Fruit fly (Drosophila melanogaster) whole organism, embryonic: ENCODE data around the gene CG8952.

ENCODE experiments used
- Atf3 ChIP-seq: fragments of 200-800 bp; sonication (Bioruptor generic); optimal IDR thresholded peaks from 3 replicates; lab custom pipeline; 2016; ENCODE audit warnings: missing biosample characterization, missing genetic modification characterization
- Atf6 ChIP-seq: fragments of 200-800 bp; sonication (Bioruptor generic); IDR thresholded peaks from 2 replicates; pipeline ENCODE4 v1.3.6; 2022; ENCODE audit warnings: missing biosample characterization, missing genetic modification characterization
- B-H2 ChIP-seq: fragments of 200-800 bp; sonication (Bioruptor generic); optimal IDR thresholded peaks from 2 replicates; lab custom pipeline; 2018; ENCODE audit warnings: missing biosample characterization, mild to moderate bottlenecking, missing genetic modification characterization
- CG10147 ChIP-seq: fragments of 200-800 bp; sonication (Bioruptor generic); optimal IDR thresholded peaks from 2 replicates; lab custom pipeline; 2019; ENCODE audit warnings: missing biosample characterization, mild to moderate bottlenecking, missing genetic modification characterization, moderate library complexity
- CG10267 ChIP-seq: fragments of 200-800 bp; sonication (Bioruptor generic); optimal IDR thresholded peaks from 2 replicates; lab custom pipeline; 2018; ENCODE audit warnings: missing biosample characterization, mild to moderate bottlenecking, missing genetic modification characterization, moderate library complexity
- CG10462 ChIP-seq: fragments of 200-800 bp; sonication (Bioruptor generic); optimal IDR thresholded peaks from 2 replicates; lab custom pipeline; 2016; ENCODE audit warnings: missing biosample characterization, missing genetic modification characterization
- CG11085 ChIP-seq: fragments of 200-800 bp; sonication (Bioruptor generic); IDR thresholded peaks from 2 replicates; pipeline ENCODE4 v1.3.6; 2022; ENCODE audit warnings: missing biosample characterization, missing genetic modification characterization
- CG11093 ChIP-seq: fragments of 200-800 bp; sonication (Bioruptor generic); IDR thresholded peaks from 3 replicates; pipeline ENCODE4 v1.3.6; 2022; ENCODE audit warnings: missing biosample characterization, missing genetic modification characterization
- CG11723 ChIP-seq: fragments of 200-800 bp; sonication (Bioruptor generic); optimal IDR thresholded peaks from 2 replicates; lab custom pipeline; 2017; ENCODE audit warnings: missing biosample characterization, mild to moderate bottlenecking, missing genetic modification characterization
- CG13424 ChIP-seq: fragments of 200-800 bp; sonication (Bioruptor generic); optimal IDR thresholded peaks from 2 replicates; lab custom pipeline; 2019; ENCODE audit warnings: missing biosample characterization, mild to moderate bottlenecking, missing genetic modification characterization, moderate library complexity
- CG13624 ChIP-seq: fragments of 200-800 bp; sonication (Bioruptor generic); optimal IDR thresholded peaks from 2 replicates; lab custom pipeline; 2016; ENCODE audit warnings: missing biosample characterization, missing genetic modification characterization
- CG17328 ChIP-seq: fragments of 200-800 bp; sonication (Bioruptor generic); IDR thresholded peaks from 2 replicates; pipeline ENCODE4 v1.3.6; 2022; ENCODE audit warnings: missing biosample characterization, missing genetic modification characterization
- CG2678 ChIP-seq: fragments of 200-800 bp; sonication (Bioruptor generic); optimal IDR thresholded peaks from 3 replicates; lab custom pipeline; 2019; ENCODE audit warnings: missing biosample characterization, mild to moderate bottlenecking, missing genetic modification characterization, moderate library complexity
- CG30020 ChIP-seq: fragments of 200-800 bp; optimal IDR thresholded peaks from 2 replicates; lab custom pipeline; 2019; ENCODE audit warnings: missing biosample characterization, mild to moderate bottlenecking, missing genetic modification characterization, moderate library complexity
- CG31388 ChIP-seq: fragments of 200-800 bp; sonication (Bioruptor generic); optimal IDR thresholded peaks from 2 replicates; lab custom pipeline; 2016; ENCODE audit warnings: missing biosample characterization, missing genetic modification characterization
- CG34422 ChIP-seq: fragments of 200-800 bp; sonication (Bioruptor generic); IDR thresholded peaks from 3 replicates; pipeline ENCODE4 v1.3.6; 2022; ENCODE audit warnings: missing biosample characterization, missing genetic modification characterization
- CG4617 ChIP-seq: fragments of 200-800 bp; sonication (Bioruptor generic); optimal IDR thresholded peaks from 3 replicates; lab custom pipeline; 2016; ENCODE audit warnings: missing biosample characterization, missing genetic modification characterization, borderline replicate concordance
- CG4854 ChIP-seq: fragments of 200-800 bp; sonication (Bioruptor generic); optimal IDR thresholded peaks from 2 replicates; lab custom pipeline; 2016; ENCODE audit warnings: missing biosample characterization, missing genetic modification characterization, inconsistent platforms
- CG6813 ChIP-seq: fragments of 200-800 bp; sonication (Bioruptor generic); optimal IDR thresholded peaks from 2 replicates; lab custom pipeline; 2017; ENCODE audit warnings: missing biosample characterization, missing genetic modification characterization, mild to moderate bottlenecking, moderate library complexity, missing genetic modification reagents
- CG9817 ChIP-seq: fragments of 200-800 bp; sonication (Bioruptor generic); optimal IDR thresholded peaks from 2 replicates; lab custom pipeline; 2018; ENCODE audit warnings: missing biosample characterization, mild to moderate bottlenecking, missing genetic modification characterization, moderate library complexity
- Dll ChIP-seq: fragments of 200-800 bp; sonication (Bioruptor generic); IDR thresholded peaks from 4 replicates; pipeline ENCODE4 v1.3.6; 2022; ENCODE audit warnings: missing biosample characterization, missing genetic modification characterization; ENCODE audit not compliant: partially characterized antibody
- Doc3 ChIP-seq: fragments of 200-800 bp; sonication (Bioruptor generic); IDR thresholded peaks from 3 replicates; pipeline ENCODE4 v1.3.6; 2022; ENCODE audit warnings: missing biosample characterization, missing genetic modification characterization; ENCODE audit not compliant: partially characterized antibody
- Elba2 ChIP-seq: fragments of 200-800 bp; sonication (Bioruptor generic); optimal IDR thresholded peaks from 3 replicates; lab custom pipeline; 2016; ENCODE audit warnings: missing biosample characterization, missing genetic modification characterization
- H2.0 ChIP-seq: fragments of 200-800 bp; sonication (Bioruptor generic); IDR thresholded peaks from 2 replicates; pipeline ENCODE4 v1.3.6; 2022; ENCODE audit warnings: missing biosample characterization, missing genetic modification characterization
- HHEX ChIP-seq: fragments of 200-800 bp; sonication (Bioruptor generic); optimal IDR thresholded peaks from 3 replicates; lab custom pipeline; 2017; ENCODE audit warnings: missing biosample characterization, mild to moderate bottlenecking, missing genetic modification characterization, missing genetic modification reagents
- Mrtf ChIP-seq: fragments of 200-800 bp; sonication (Bioruptor generic); IDR thresholded peaks from 3 replicates; pipeline ENCODE4 v1.3.6; 2022; ENCODE audit warnings: missing biosample characterization, missing genetic modification characterization
- NC2β ChIP-seq: fragments of 200-800 bp; sonication (Bioruptor generic); optimal IDR thresholded peaks from 2 replicates; lab custom pipeline; 2016; ENCODE audit warnings: missing biosample characterization, missing genetic modification characterization
- Oli ChIP-seq: fragments of 200-800 bp; sonication (Bioruptor generic); optimal IDR thresholded peaks from 2 replicates; lab custom pipeline; 2018; ENCODE audit warnings: missing biosample characterization, mild to moderate bottlenecking, missing genetic modification characterization, moderate library complexity
- PHDP ChIP-seq: fragments of 200-800 bp; sonication (Bioruptor generic); optimal IDR thresholded peaks from 3 replicates; lab custom pipeline; 2018; ENCODE audit warnings: missing biosample characterization, mild to moderate bottlenecking, missing genetic modification characterization, moderate library complexity
- az2 ChIP-seq: fragments of 200-800 bp; sonication (Bioruptor generic); optimal IDR thresholded peaks from 3 replicates; lab custom pipeline; 2016; ENCODE audit warnings: missing biosample characterization, missing genetic modification characterization
- chif ChIP-seq, 2 experiments: fragments of 200-800 bp; sonication (Bioruptor generic); optimal IDR thresholded peaks; 3 replicates each; lab custom pipeline; 2016; ENCODE audit warnings: missing biosample characterization in 2 of 2, missing genetic modification characterization in 2 of 2
- danr ChIP-seq: fragments of 200-800 bp; sonication (Bioruptor generic); IDR thresholded peaks from 2 replicates; pipeline ENCODE4 v1.3.6; 2022; ENCODE audit warnings: missing biosample characterization, missing genetic modification characterization
- dmrt11E ChIP-seq: fragments of 200-800 bp; sonication (Bioruptor generic); optimal IDR thresholded peaks from 3 replicates; lab custom pipeline; 2018; ENCODE audit warnings: missing biosample characterization, mild to moderate bottlenecking, missing genetic modification characterization, moderate library complexity
- eyg ChIP-seq: fragments of 200-800 bp; sonication (Bioruptor generic); optimal IDR thresholded peaks from 3 replicates; lab custom pipeline; 2016; ENCODE audit warnings: missing biosample characterization, missing genetic modification characterization
- gcm ChIP-seq: fragments of 200-800 bp; sonication (Bioruptor generic); optimal IDR thresholded peaks from 2 replicates; lab custom pipeline; 2019; ENCODE audit warnings: missing biosample characterization, mild to moderate bottlenecking, missing genetic modification characterization, moderate library complexity
- insv ChIP-seq, 2 experiments: fragments of 200-800 bp; sonication (Bioruptor generic); optimal IDR thresholded peaks; 3 replicates each; lab custom pipeline; 2016 to 2018; ENCODE audit warnings: missing biosample characterization in 2 of 2, missing genetic modification characterization in 2 of 2
- inv ChIP-seq: fragments of 200-800 bp; sonication (Bioruptor generic); IDR thresholded peaks from 2 replicates; pipeline ENCODE4 v1.3.6; 2022; ENCODE audit warnings: missing biosample characterization, missing genetic modification characterization; ENCODE audit not compliant: partially characterized antibody
- kni ChIP-seq: fragments of 200-800 bp; sonication (Bioruptor generic); optimal IDR thresholded peaks from 3 replicates; lab custom pipeline; 2017; ENCODE audit warnings: mild to moderate bottlenecking, missing biosample characterization, missing genetic modification reagents, missing genetic modification characterization
- lbe ChIP-seq: fragments of 200-800 bp; sonication (Bioruptor generic); optimal IDR thresholded peaks from 2 replicates; lab custom pipeline; 2016; ENCODE audit warnings: missing biosample characterization, mild to moderate bottlenecking, missing genetic modification characterization
- lmd ChIP-seq: fragments of 200-800 bp; sonication (Bioruptor generic); IDR thresholded peaks from 2 replicates; pipeline ENCODE4 v1.3.6; 2022; ENCODE audit warnings: missing biosample characterization, missing genetic modification characterization
- maf-S ChIP-seq: fragments of 200-800 bp; sonication (Bioruptor generic); optimal IDR thresholded peaks from 2 replicates; lab custom pipeline; 2016; ENCODE audit warnings: missing biosample characterization, missing genetic modification characterization
- nom ChIP-seq: fragments of 200-800 bp; sonication (Bioruptor generic); optimal IDR thresholded peaks from 2 replicates; lab custom pipeline; 2017; ENCODE audit warnings: missing biosample characterization, missing genetic modification characterization, mild to moderate bottlenecking, moderate library complexity, missing genetic modification reagents
- odd ChIP-seq: fragments of 200-800 bp; sonication (Bioruptor generic); optimal IDR thresholded peaks from 2 replicates; lab custom pipeline; 2017; ENCODE audit warnings: missing biosample characterization, mild to moderate bottlenecking, missing genetic modification characterization
- pros ChIP-seq: fragments of 200-800 bp; sonication (Bioruptor generic); optimal IDR thresholded peaks from 3 replicates; lab custom pipeline; 2019; ENCODE audit warnings: missing biosample characterization, mild to moderate bottlenecking, missing genetic modification characterization, moderate library complexity
- pzg ChIP-seq: fragments of 200-800 bp; sonication (Bioruptor generic); optimal IDR thresholded peaks from 3 replicates; lab custom pipeline; 2018; ENCODE audit warnings: missing biosample characterization, mild to moderate bottlenecking, missing genetic modification characterization, moderate library complexity
- ro ChIP-seq: fragments of 200-800 bp; sonication (Bioruptor generic); IDR thresholded peaks from 2 replicates; pipeline ENCODE4 v1.3.6; 2022; ENCODE audit warnings: missing biosample characterization, missing genetic modification characterization
- sc ChIP-seq, 3 experiments: fragments of >200 bp in 2 of 3; fragments of 200-800 bp in 1 of 3; sonication (Bioruptor generic) in 1 of 3; optimal IDR thresholded peaks; 2 replicates in 2 of 3; 3 replicates in 1 of 3; lab custom pipeline; 2017; ENCODE audit warnings: mild to moderate bottlenecking in 1 of 3, missing biosample characterization in 1 of 3, missing genetic modification characterization in 1 of 3, missing genetic modification reagents in 1 of 3
- unpg ChIP-seq: fragments of 200-800 bp; sonication (Bioruptor generic); optimal IDR thresholded peaks from 3 replicates; lab custom pipeline; 2018; ENCODE audit warnings: missing biosample characterization, mild to moderate bottlenecking, missing genetic modification characterization, moderate library complexity
- zen2 ChIP-seq: fragments of 200-800 bp; sonication (Bioruptor generic); IDR thresholded peaks from 3 replicates; pipeline ENCODE4 v1.3.6; 2022; ENCODE audit warnings: missing biosample characterization, missing genetic modification characterization; ENCODE audit not compliant: partially characterized antibody

CG8952 gene

dm6 chrX:15740288-15740726, 25.9 kb downstream of the CG8952 start (continued):
- TF ChIP-seq CG6813 (GFP tag; lab: Kevin White, UChicago), result peak; percentile 37
- peak; percentile 74 for TF ChIP-seq CG11085 (GFP tag; lab: Robert Waterston, UW)
- peak; percentile 7 for TF ChIP-seq pzg (GFP tag; lab: Kevin White, UChicago)
- TF ChIP-seq CG30020 (tag; lab: Kevin White, UChicago), result no peak
- TF ChIP-seq insv (GFP tag; optimal IDR thresholded peaks at IDR 0.05; lab: Kevin White, UChicago), result peak in 1 of 2 experiments; percentile 27
- no peak for TF ChIP-seq CG4617 (GFP tag; lab: Kevin White, UChicago)
- peak; percentile 45 for TF ChIP-seq gcm (GFP tag; lab: Kevin White, UChicago)
- peak in 1 of 2 experiments; percentile 40 for TF ChIP-seq chif (GFP tag; optimal IDR thresholded peaks at IDR 0.05; lab: Kevin White, UChicago)
- no peak for TF ChIP-seq Atf3 (GFP tag; lab: Kevin White, UChicago)
- TF ChIP-seq H2.0 (GFP tag; lab: Robert Waterston, UW), result 0 out of 2 replicates have a peak, but pooled peaks have one; percentile 33
- peak; percentile 40 for TF ChIP-seq CG10267 (tag; lab: Kevin White, UChicago)
- TF ChIP-seq dmrt11E, result peak; percentile 38
- TF ChIP-seq HHEX (GFP tag; lab: Kevin White, UChicago), result peak; percentile 80
- TF ChIP-seq B-H2 (GFP tag; lab: Kevin White, UChicago), result peak; percentile 76
- peak; percentile 77 for TF ChIP-seq CG13424
- peak; percentile 57; the same call in 1 of the 3 replicates for TF ChIP-seq CG34422 (GFP tag; lab: Robert Waterston, UW)
- peak; percentile 53 for TF ChIP-seq az2
- TF ChIP-seq Oli (tag; lab: Kevin White, UChicago), result peak; percentile 75
- TF ChIP-seq inv (GFP tag; lab: Robert Waterston, UW), result no peak
- TF ChIP-seq eyg, result no peak
- peak; percentile 62 for TF ChIP-seq odd (GFP tag; lab: Kevin White, UChicago)
- TF ChIP-seq CG11093, result no peak
- no peak for TF ChIP-seq CG31388
- TF ChIP-seq CG10462, result no peak
- peak; percentile 61; the same call in 1 of the 3 replicates for TF ChIP-seq Mrtf (GFP tag; lab: Robert Waterston, UW)
- no peak for TF ChIP-seq danr
- TF ChIP-seq CG2678 (tag; lab: Kevin White, UChicago), result peak; percentile 84
- TF ChIP-seq Atf6 (GFP tag; lab: Robert Waterston, UW), result peak; percentile 89
- TF ChIP-seq kni, result no peak
- no peak for TF ChIP-seq Doc3 (GFP tag; lab: Robert Waterston, UW)
- peak; percentile 70 for TF ChIP-seq CG17328 (GFP tag; lab: Robert Waterston, UW)
- peak; percentile 45 for TF ChIP-seq NC2β (GFP tag; lab: Kevin White, UChicago)
- TF ChIP-seq CG10147 (GFP tag; lab: Kevin White, UChicago), result peak; percentile 70
- TF ChIP-seq lmd (GFP tag; lab: Robert Waterston, UW), result peak; percentile 71; the same call in 1 of the 2 replicates
- peak; percentile 69 for TF ChIP-seq CG9817 (tag; lab: Kevin White, UChicago)
- TF ChIP-seq sc (optimal IDR thresholded peaks at IDR 0.05; lab: Kevin White, UChicago), result no peak
- peak; percentile 6 for TF ChIP-seq sc (GFP tag; optimal IDR thresholded peaks at IDR 0.05; lab: Kevin White, UChicago)
- no peak for TF ChIP-seq pros (GFP tag; lab: Kevin White, UChicago)
- peak; percentile 77 for TF ChIP-seq unpg (GFP tag; lab: Kevin White, UChicago)
- no peak for TF ChIP-seq ro (GFP tag; lab: Robert Waterston, UW)
- peak; percentile 77 for TF ChIP-seq PHDP (tag; lab: Kevin White, UChicago)
- peak; percentile 44 for TF ChIP-seq maf-S (GFP tag; lab: Kevin White, UChicago)
- no peak for TF ChIP-seq zen2 (GFP tag; lab: Robert Waterston, UW)
- TF ChIP-seq lbe (GFP tag; lab: Kevin White, UChicago), result peak; percentile 79
- TF ChIP-seq nom (GFP tag; lab: Kevin White, UChicago), result no peak
- no peak for TF ChIP-seq Elba2
- TF ChIP-seq Dll, result no peak
- no peak for TF ChIP-seq CG11723 (GFP tag; lab: Kevin White, UChicago)
- TF ChIP-seq CG13624 (GFP tag; lab: Kevin White, UChicago), result peak; percentile 40
- peak; percentile 27 for TF ChIP-seq CG4854 (GFP tag; lab: Kevin White, UChicago)
